Fruit fly (Drosophila melanogaster) whole organism, embryonic: ENCODE data around the gene wwk.

Experiments used
- ATbp ChIP-seq: fragments of 200-800 bp; sonication (Bioruptor generic); optimal IDR thresholded peaks from 2 replicates; lab custom pipeline; 2017; ENCODE audit warnings: missing biosample characterization, mild to moderate bottlenecking, missing genetic modification characterization, missing genetic modification reagents
- Awh ChIP-seq: fragments of 200-800 bp; sonication (Bioruptor generic); IDR thresholded peaks from 2 replicates; pipeline ENCODE4, ENCODE4 v1.3.6; 2022; ENCODE audit warnings: missing biosample characterization, missing genetic modification characterization
- CG12155 ChIP-seq: fragments of 200-800 bp; sonication (Bioruptor generic); optimal IDR thresholded peaks from 3 replicates; lab custom pipeline; 2016; ENCODE audit warnings: missing biosample characterization, missing genetic modification characterization
- CG12236 ChIP-seq: fragments of 200-800 bp; sonication (Bioruptor generic); optimal IDR thresholded peaks from 2 replicates; lab custom pipeline; 2016; ENCODE audit warnings: missing biosample characterization, missing genetic modification characterization
- CG2199 ChIP-seq: fragments of 200-800 bp; sonication (Bioruptor generic); IDR thresholded peaks from 3 replicates; pipeline ENCODE4 v1.3.6; 2022; ENCODE audit warnings: missing biosample characterization, missing genetic modification characterization
- CG5245 ChIP-seq: fragments of 200-800 bp; sonication (Bioruptor generic); optimal IDR thresholded peaks from 3 replicates; lab custom pipeline; 2016; ENCODE audit warnings: missing biosample characterization, missing genetic modification characterization
- CG8089 ChIP-seq: fragments of 200-800 bp; sonication (Bioruptor generic); optimal IDR thresholded peaks from 3 replicates; lab custom pipeline; 2016; ENCODE audit warnings: missing biosample characterization, missing genetic modification characterization
- CkIIα-i1 ChIP-seq: fragments of 200-800 bp; sonication (Bioruptor generic); IDR thresholded peaks from 2 replicates; pipeline ENCODE4 v1.3.6; 2022; ENCODE audit warnings: missing biosample characterization, missing genetic modification characterization
- Ets97D ChIP-seq: fragments of 200-800 bp; sonication (Bioruptor generic); optimal IDR thresholded peaks from 3 replicates; lab custom pipeline; 2016; ENCODE audit warnings: missing biosample characterization, missing genetic modification characterization
- HLH3B ChIP-seq: fragments of 200-800 bp; sonication (Bioruptor generic); IDR thresholded peaks from 2 replicates; pipeline ENCODE4 v1.3.6; 2022; ENCODE audit warnings: missing biosample characterization, missing genetic modification characterization
- HLHmδ ChIP-seq: fragments of 200-800 bp; sonication (Bioruptor generic); optimal IDR thresholded peaks from 2 replicates; lab custom pipeline; 2018; ENCODE audit warnings: missing biosample characterization, mild to moderate bottlenecking, missing genetic modification characterization, moderate library complexity
- Hr51 ChIP-seq, 2 experiments: fragments of 200-800 bp; sonication (Bioruptor generic); optimal IDR thresholded peaks; 2 replicates in 1 of 2; 3 replicates in 1 of 2; lab custom pipeline; 2016 to 2018; ENCODE audit warnings: missing biosample characterization in 2 of 2, missing genetic modification characterization in 2 of 2, mild to moderate bottlenecking in 1 of 2, moderate library complexity in 1 of 2
- Jarid2 ChIP-seq: fragments of 200-800 bp; sonication (Bioruptor generic); optimal IDR thresholded peaks from 3 replicates; lab custom pipeline; 2017; ENCODE audit warnings: mild to moderate bottlenecking, missing biosample characterization, missing genetic modification reagents, missing genetic modification characterization
- Sry-β ChIP-seq: fragments of 200-800 bp; sonication (Bioruptor generic); optimal IDR thresholded peaks from 2 replicates; lab custom pipeline; 2018; ENCODE audit warnings: missing biosample characterization, mild to moderate bottlenecking, missing genetic modification characterization, moderate library complexity
- TFAM ChIP-seq: fragments of 200-800 bp; sonication (Bioruptor generic); optimal IDR thresholded peaks from 2 replicates; lab custom pipeline; 2017; ENCODE audit warnings: missing biosample characterization, missing genetic modification characterization, inconsistent platforms
- Taf1 ChIP-seq: fragments of 200-800 bp; sonication (Bioruptor generic); IDR thresholded peaks from 2 replicates; pipeline ENCODE4 v1.3.6; 2022; ENCODE audit warnings: missing biosample characterization, missing genetic modification characterization
- Trl ChIP-seq, 3 experiments: fragments of >200 bp in 2 of 3; fragments of 200-800 bp in 1 of 3; sonication (Bioruptor generic) in 1 of 3; optimal IDR thresholded peaks; 2 replicates in 1 of 3; 3 replicates in 2 of 3; lab custom pipeline; 2016 to 2017; ENCODE audit warnings: missing biosample characterization in 1 of 3, missing genetic modification characterization in 1 of 3
- abd-A ChIP-seq: fragments of 200-800 bp; sonication (Bioruptor generic); optimal IDR thresholded peaks from 3 replicates; lab custom pipeline; 2019; ENCODE audit warnings: missing biosample characterization, mild to moderate bottlenecking, missing genetic modification characterization, moderate library complexity
- az2 ChIP-seq: fragments of 200-800 bp; sonication (Bioruptor generic); optimal IDR thresholded peaks from 3 replicates; lab custom pipeline; 2016; ENCODE audit warnings: missing biosample characterization, missing genetic modification characterization
- bbx ChIP-seq: fragments of 200-800 bp; sonication (Bioruptor generic); IDR thresholded peaks from 2 replicates; pipeline ENCODE4 v1.3.6; 2022; ENCODE audit warnings: missing biosample characterization, missing genetic modification characterization; ENCODE audit not compliant: partially characterized antibody
- crol ChIP-seq: fragments of 200-800 bp; sonication (Bioruptor generic); IDR thresholded peaks from 2 replicates; pipeline ENCODE4 v1.3.6; 2022; ENCODE audit warnings: missing biosample characterization, missing genetic modification characterization
- dpn ChIP-seq, 2 experiments: fragments of 200-800 bp; sonication (Bioruptor generic); optimal IDR thresholded peaks; 3 replicates each; lab custom pipeline; 2016; ENCODE audit warnings: missing biosample characterization in 2 of 2, missing genetic modification characterization in 2 of 2
- gce ChIP-seq: fragments of 200-800 bp; sonication (Bioruptor generic); IDR thresholded peaks from 3 replicates; pipeline ENCODE4 v1.3.6; 2022; ENCODE audit warnings: missing biosample characterization, missing genetic modification characterization
- gfzf ChIP-seq: fragments of 200-800 bp; sonication (Bioruptor generic); optimal IDR thresholded peaks from 2 replicates; lab custom pipeline; 2016; ENCODE audit warnings: missing biosample characterization, mild to moderate bottlenecking, missing genetic modification characterization, moderate library complexity
- inv ChIP-seq: fragments of 200-800 bp; sonication (Bioruptor generic); IDR thresholded peaks from 2 replicates; pipeline ENCODE4 v1.3.6; 2022; ENCODE audit warnings: missing biosample characterization, missing genetic modification characterization; ENCODE audit not compliant: partially characterized antibody
- lab ChIP-seq: fragments of 200-800 bp; sonication (Bioruptor generic); optimal IDR thresholded peaks from 3 replicates; lab custom pipeline; 2017; ENCODE audit warnings: missing biosample characterization, missing genetic modification characterization, mild to moderate bottlenecking, moderate library complexity, missing genetic modification reagents
- mam ChIP-seq: fragments of 200-800 bp; sonication (Bioruptor generic); optimal IDR thresholded peaks from 3 replicates; lab custom pipeline; 2016; ENCODE audit warnings: missing biosample characterization, missing genetic modification characterization
- nerfin-1 ChIP-seq: fragments of 200-800 bp; sonication (Bioruptor generic); optimal IDR thresholded peaks from 3 replicates; lab custom pipeline; 2019; ENCODE audit warnings: missing biosample characterization, mild to moderate bottlenecking, missing genetic modification characterization, moderate library complexity
- onecut ChIP-seq: fragments of 200-800 bp; sonication (Bioruptor generic); IDR thresholded peaks from 2 replicates; pipeline ENCODE4 v1.3.6; 2022; ENCODE audit warnings: missing biosample characterization, missing genetic modification characterization
- org-1 ChIP-seq: fragments of 200-800 bp; sonication (Bioruptor generic); optimal IDR thresholded peaks from 2 replicates; lab custom pipeline; 2017; ENCODE audit warnings: missing biosample characterization, missing genetic modification characterization
- sc ChIP-seq, 3 experiments: fragments of >200 bp in 2 of 3; fragments of 200-800 bp in 1 of 3; sonication (Bioruptor generic) in 1 of 3; optimal IDR thresholded peaks; 2 replicates in 2 of 3; 3 replicates in 1 of 3; lab custom pipeline; 2017; ENCODE audit warnings: mild to moderate bottlenecking in 1 of 3, missing biosample characterization in 1 of 3, missing genetic modification characterization in 1 of 3, missing genetic modification reagents in 1 of 3
- sens ChIP-seq: fragments of 200-800 bp; sonication (Bioruptor generic); peaks from one replicate; lab custom pipeline; 2016; ENCODE audit warnings: missing biosample characterization, missing genetic modification characterization
- sna ChIP-seq: fragments of 200-800 bp; sonication (Bioruptor generic); IDR thresholded peaks from 2 replicates; pipeline ENCODE4 v1.3.6; 2022; ENCODE audit warnings: missing biosample characterization, missing genetic modification characterization; ENCODE audit not compliant: partially characterized antibody
- tgo ChIP-seq: fragments of 200-800 bp; sonication (Bioruptor generic); IDR thresholded peaks from 3 replicates; pipeline ENCODE4 v1.3.6; 2022; ENCODE audit warnings: missing biosample characterization, missing genetic modification characterization
- unpg ChIP-seq: fragments of 200-800 bp; sonication (Bioruptor generic); optimal IDR thresholded peaks from 3 replicates; lab custom pipeline; 2018; ENCODE audit warnings: missing biosample characterization, mild to moderate bottlenecking, missing genetic modification characterization, moderate library complexity
- zen ChIP-seq: fragments of 200-800 bp; sonication (Bioruptor generic); optimal IDR thresholded peaks from 3 replicates; lab custom pipeline; 2018; ENCODE audit warnings: missing biosample characterization, mild to moderate bottlenecking, missing genetic modification characterization, moderate library complexity

The wwk gene

dm6 chr2L:15074465-15074864 lies at the start of gene wwk:
Gene wwk (plus strand): TSS chr2L:15074776.
- peak; percentile 56 for TF ChIP-seq nerfin-1 (tag; lab: Kevin White, UChicago)
- peak in 1 of 2 experiments; percentile 2 for TF ChIP-seq Hr51 (GFP tag; optimal IDR thresholded peaks at IDR 0.05; lab: Kevin White, UChicago)
- no peak for TF ChIP-seq CG12155
- peak; percentile 98 for TF ChIP-seq onecut (GFP tag; lab: Robert Waterston, UW)
- no peak for TF ChIP-seq gfzf (GFP tag; lab: Kevin White, UChicago)
- 0 out of 2 replicates have a peak, but pooled peaks have one; percentile 14 for TF ChIP-seq HLH3B
- TF ChIP-seq abd-A (tag; lab: Kevin White, UChicago) = peak; percentile 28
- no peak for TF ChIP-seq Ets97D (GFP tag; lab: Kevin White, UChicago)
- peak; percentile 52; the same call in 1 of the 2 replicates for TF ChIP-seq crol (GFP tag; lab: Robert Waterston, UW)
- TF ChIP-seq sna (GFP tag; lab: Robert Waterston, UW) = 0 out of 2 replicates have a peak, but pooled peaks have one; percentile 19
- TF ChIP-seq Jarid2 (GFP tag; lab: Kevin White, UChicago) = peak; percentile 49
- TF ChIP-seq Trl (optimal IDR thresholded peaks at IDR 0.05; lab: Kevin White, UChicago) = peak; percentile 24 to 31
- TF ChIP-seq Trl (GFP tag; optimal IDR thresholded peaks at IDR 0.05; lab: Kevin White, UChicago) = no peak
- TF ChIP-seq HLHmδ (GFP tag; lab: Kevin White, UChicago) = no peak
- TF ChIP-seq ATbp (GFP tag; lab: Kevin White, UChicago) = peak; percentile 33
- TF ChIP-seq gce (GFP tag; lab: Robert Waterston, UW) = peak; percentile 33; the same call in 1 of the 3 replicates

- no peak for TF ChIP-seq dpn (GFP tag; optimal IDR thresholded peaks at IDR 0.05; lab: Kevin White, UChicago)
- no peak for TF ChIP-seq sc (optimal IDR thresholded peaks at IDR 0.05; lab: Kevin White, UChicago)
- no peak for TF ChIP-seq sc (GFP tag; optimal IDR thresholded peaks at IDR 0.05; lab: Kevin White, UChicago)
- TF ChIP-seq inv = no peak
- no peak for TF ChIP-seq CkIIα-i1 (GFP tag; lab: Robert Waterston, UW)
- TF ChIP-seq lab = no peak
- no peak for TF ChIP-seq Sry-β (GFP tag; lab: Kevin White, UChicago)
- no peak for TF ChIP-seq CG8089 (GFP tag; lab: Kevin White, UChicago)
- no peak for TF ChIP-seq mam (GFP tag; lab: Kevin White, UChicago)
- TF ChIP-seq tgo (GFP tag; lab: Robert Waterston, UW) = no peak
- TF ChIP-seq org-1 (GFP tag; lab: Kevin White, UChicago) = no peak
- no peak for TF ChIP-seq zen
- TF ChIP-seq az2 (GFP tag; lab: Kevin White, UChicago) = no peak
- no peak for TF ChIP-seq bbx
- no peak for TF ChIP-seq CG5245 (GFP tag; lab: Kevin White, UChicago)
- no peak for TF ChIP-seq TFAM
Measured at dm6 chr2L:15026582-15026981, 48.0 kb upstream of the wwk start, which contains the start of gene CG33310. Gene CG33310 (plus strand): TSS chr2L:15026882.

DNA sequence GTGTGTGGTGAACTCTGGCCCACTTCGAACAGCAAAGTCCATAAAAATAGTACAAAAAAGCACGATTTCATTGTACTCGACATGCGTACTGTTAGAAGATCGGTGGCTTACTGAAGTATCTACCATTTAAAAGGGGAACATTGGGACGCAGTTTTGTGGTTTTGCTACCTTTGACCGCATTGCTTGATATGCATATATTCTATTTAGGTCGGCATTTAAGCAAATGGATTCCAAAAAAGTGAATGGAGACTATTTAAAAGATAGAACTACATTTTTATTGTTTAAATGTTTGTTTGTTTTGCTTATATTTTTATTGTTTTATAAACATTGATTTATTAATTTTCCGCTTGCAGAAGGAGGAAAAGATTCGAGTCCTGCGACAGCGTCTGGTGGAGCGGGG lies 42.9 kb upstream of the wwk start, which contains the start of gene CG31832:
TSS of gene CG31832 (minus strand) at position 101 of the 400 bp plus-strand sequence.
- TF ChIP-seq CG12236 (GFP tag; lab: Kevin White, UChicago) = no peak
- TF ChIP-seq Awh (GFP tag; lab: Robert Waterston, UW) = no peak
- no peak for TF ChIP-seq org-1 (GFP tag; lab: Kevin White, UChicago)
- TF ChIP-seq Taf1 (GFP tag; lab: Robert Waterston, UW) = no peak
- peak; percentile 27 for TF ChIP-seq sens (GFP tag; lab: Kevin White, UChicago)
- no peak for TF ChIP-seq unpg (GFP tag; lab: Kevin White, UChicago)
- no peak for TF ChIP-seq Ets97D (GFP tag; lab: Kevin White, UChicago)
- no peak for TF ChIP-seq CG2199 (GFP tag; lab: Robert Waterston, UW)
- no peak for TF ChIP-seq bbx
